Worm (Caenorhabditis elegans): ENCODE data around the gene Y51A2B.4.
A peak's percentile ranks its signal among the peaks of the same experiment; 100 is the strongest.
"Not testable (repeated sequence)": the region's sequence is repeated elsewhere in the genome, so short reads cannot be mapped to it uniquely, and the experiment has no call there.

Gene Y51A2B.4

ce11 chrV:18410142-18410541 is 21.2 kb upstream of the Y51A2B.4 start, which contains the start of gene srh-207:
Gene srh-207 (minus strand): TSS chrV:18410242.
- no peak for TF ChIP-seq pha-4 (GFP tag; IDR thresholded peaks at IDR 0.05)
- TF ChIP-seq pha-4 (tag; optimal IDR thresholded peaks at IDR 0.05): no peak
- TF ChIP-seq pqm-1 (tag; optimal IDR thresholded peaks at IDR 0.05): no peak
- TF ChIP-seq lim-7 (GFP tag; IDR thresholded peaks at IDR 0.05): no peak
- TF ChIP-seq unc-62 (GFP tag; optimal IDR thresholded peaks at IDR 0.05 in 1 of 2): no peak
- TF ChIP-seq unc-62 (tag; optimal IDR thresholded peaks at IDR 0.05): no peak
- TF ChIP-seq mdl-1 (tag; optimal IDR thresholded peaks at IDR 0.05): no peak
- TF ChIP-seq nhr-77 (tag; optimal IDR thresholded peaks at IDR 0.05): no peak
- TF ChIP-seq nhr-41 (GFP tag; IDR thresholded peaks at IDR 0.05): no peak
- TF ChIP-seq jun-1 (tag; optimal IDR thresholded peaks at IDR 0.05): no peak
- TF ChIP-seq ceh-62 (tag; optimal IDR thresholded peaks at IDR 0.05): no peak
- no peak for TF ChIP-seq nhr-102 (tag; optimal IDR thresholded peaks at IDR 0.05)
- no peak for TF ChIP-seq zfp-3 (GFP tag; conservative IDR thresholded peaks at IDR 0.05)
- TF ChIP-seq nhr-42 (GFP tag; IDR thresholded peaks at IDR 0.05): no peak
- TF ChIP-seq madf-5 (GFP tag; IDR thresholded peaks at IDR 0.05): no peak
- no peak for TF ChIP-seq F49E8.2 (tag; optimal IDR thresholded peaks at IDR 0.05; ENCODE audit: borderline replicate concordance)
- no peak for TF ChIP-seq nhr-237 (tag; optimal IDR thresholded peaks at IDR 0.05)

ce11 chrV:18404767-18405166 is 15.8 kb upstream of the Y51A2B.4 start, which contains the start of gene srh-209:
Gene srh-209 (minus strand): TSS chrV:18404867.
- TF ChIP-seq ZK546.5, hlh-11, mdl-1 (tag; optimal IDR thresholded peaks at IDR 0.05): not testable (repeated sequence)

DNA sequence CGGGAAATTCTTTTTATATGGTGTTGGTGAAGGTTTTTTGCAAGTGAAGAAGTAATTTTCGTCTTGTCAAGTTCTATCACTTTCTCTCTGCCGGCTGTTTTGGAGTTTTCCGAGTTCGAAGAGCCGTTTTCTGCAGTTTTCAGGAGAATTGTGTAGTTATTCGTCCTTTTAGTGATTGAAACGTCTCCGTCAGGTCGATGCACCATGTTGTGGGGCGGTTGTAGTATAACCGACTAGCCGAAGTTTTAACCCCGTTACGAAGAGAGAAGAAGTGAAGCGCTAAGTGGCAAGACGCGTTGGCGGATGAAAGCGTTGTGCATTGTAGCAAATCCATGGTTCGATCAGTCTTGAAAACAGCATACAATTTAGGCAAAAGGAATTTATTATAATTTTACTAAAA is 13.8 kb upstream of the Y51A2B.4 start:
- no peak for TF ChIP-seq dpl-1 (GFP tag; optimal IDR thresholded peaks at IDR 0.05)
- TF ChIP-seq aha-1 (tag): peak; percentile 4

DNA sequence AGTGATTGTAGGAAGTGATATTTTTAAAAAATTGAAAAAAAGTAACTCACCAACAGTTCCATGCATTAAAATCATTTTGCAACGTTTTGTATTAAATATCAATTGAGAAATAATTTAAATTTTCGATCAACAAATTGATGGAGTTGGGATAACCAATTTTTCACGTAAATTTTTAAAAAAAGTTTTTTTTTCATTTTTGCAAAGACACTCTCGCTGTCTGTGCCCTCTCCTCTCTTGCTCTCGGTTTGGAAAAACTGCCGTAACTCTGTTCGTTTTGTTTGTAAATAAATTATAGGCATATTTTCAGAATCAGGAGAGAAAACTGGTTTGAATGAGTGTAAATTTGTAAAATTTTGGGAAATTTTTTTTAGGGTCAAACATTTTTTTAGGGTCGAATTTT is 8.9 kb upstream of the Y51A2B.4 start, which contains the start of gene Y51A2B.16:
Y51A2B.16 (minus strand) TSS at position 101 of the 400 bp plus-strand sequence.
- TF ChIP-seq daf-12 (tag; optimal IDR thresholded peaks at IDR 0.05): no peak
- no peak for TF ChIP-seq mdl-1 (tag; optimal IDR thresholded peaks at IDR 0.05)
- no peak for TF ChIP-seq php-3 (GFP tag; IDR thresholded peaks at IDR 0.05)
- TF ChIP-seq ceh-44 (GFP tag; IDR thresholded peaks at IDR 0.05): no peak
- no peak for TF ChIP-seq nhr-77 (tag; optimal IDR thresholded peaks at IDR 0.05)
- TF ChIP-seq dmd-9 (GFP tag; IDR thresholded peaks at IDR 0.05): no peak
- TF ChIP-seq sdz-12 (GFP tag; optimal IDR thresholded peaks at IDR 0.05): no peak
- TF ChIP-seq fos-1 (tag; optimal IDR thresholded peaks at IDR 0.05): no peak

DNA sequence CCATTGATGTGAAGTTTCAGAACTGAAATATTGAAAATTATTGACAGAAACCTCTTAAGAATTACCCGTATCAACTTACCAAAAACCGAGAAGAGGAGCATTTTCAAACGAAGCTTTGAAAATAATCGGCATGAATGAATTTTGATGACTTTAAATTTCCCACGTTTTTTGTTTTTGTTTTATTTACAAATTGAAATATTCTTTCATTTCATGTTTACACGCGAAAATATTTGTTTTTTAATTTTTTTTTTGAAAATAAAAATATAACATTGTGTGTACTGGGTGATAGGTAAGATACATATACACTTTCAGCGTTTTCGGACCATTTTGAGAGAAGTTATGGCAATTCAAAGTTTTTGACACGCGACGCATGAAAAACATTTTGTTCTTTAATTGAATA is 6.7 kb upstream of the Y51A2B.4 start, which contains the start of gene Y51A2B.9:
Y51A2B.9 (minus strand) TSS at position 101 of the 400 bp plus-strand sequence.
- TF ChIP-seq dpl-1 (GFP tag; optimal IDR thresholded peaks at IDR 0.05) (no peak), ceh-62 (tag; optimal IDR thresholded peaks at IDR 0.05) (no peak), Y5F2A.4 (GFP tag; optimal IDR thresholded peaks at IDR 0.05) (no peak), Y75B8A.6 (GFP tag; IDR thresholded peaks at IDR 0.05) (no peak), tag-97 (GFP tag; IDR thresholded peaks at IDR 0.05) (no peak), spr-1 (tag; optimal IDR thresholded peaks at IDR 0.05) (no peak), snpc-4 (tag; optimal IDR thresholded peaks at IDR 0.05) (no peak), dve-1 (tag; optimal IDR thresholded peaks at IDR 0.05; ENCODE audit: insufficient read depth) (no peak), madf-5 (GFP tag; IDR thresholded peaks at IDR 0.05) (no peak), unc-62 (GFP tag; optimal IDR thresholded peaks at IDR 0.05 in 1 of 2) (no peak), unc-62 (tag; optimal IDR thresholded peaks at IDR 0.05) (no peak), nhr-237 (tag; optimal IDR thresholded peaks at IDR 0.05) (no peak), mep-1 (tag; optimal IDR thresholded peaks at IDR 0.05) (no peak), nhr-76 (tag; optimal IDR thresholded peaks at IDR 0.05) (no peak), sdz-12 (GFP tag; optimal IDR thresholded peaks at IDR 0.05) (no peak)
